Worm (Caenorhabditis elegans): ENCODE data around the gene nhr-106.
A peak's percentile ranks its signal among the peaks of the same experiment; 100 is the strongest.

Gene nhr-106

ce11 chrV:477664-478212 is 11.7 kb upstream of the nhr-106 start, which contains the start of gene nhr-55:
Gene nhr-55 (plus strand): TSS chrV:478162.
- TF ChIP-seq fos-1 (tag; optimal IDR thresholded peaks at IDR 0.05) (peak; percentile 93), lsy-2 (tag; optimal IDR thresholded peaks at IDR 0.05) (no peak), sma-9 (GFP tag; optimal IDR thresholded peaks at IDR 0.05) (peak; percentile 53), sma-9 (tag; optimal IDR thresholded peaks at IDR 0.05) (no peak), crh-2 (tag; optimal IDR thresholded peaks at IDR 0.05) (peak; percentile 44)

- TF ChIP-seq lin-39 (tag; optimal IDR thresholded peaks at IDR 0.05) (no peak), egl-27 (tag; optimal IDR thresholded peaks at IDR 0.05) (no peak), nhr-237 (tag; optimal IDR thresholded peaks at IDR 0.05) (no peak), R02D3.7 (tag; optimal IDR thresholded peaks at IDR 0.05) (no peak), crh-2 (tag; optimal IDR thresholded peaks at IDR 0.05) (no peak), zag-1 (tag; optimal IDR thresholded peaks at IDR 0.05) (no peak), elt-1 (tag; optimal IDR thresholded peaks at IDR 0.05) (no peak), snpc-4 (tag; optimal IDR thresholded peaks at IDR 0.05) (no peak), C34F6.9 (tag; optimal IDR thresholded peaks at IDR 0.05) (no peak)
Measured at ce11 chrV:479046-479445, 10.4 kb upstream of the nhr-106 start.

ce11 chrV:482860-483259 is 6.6 kb upstream of the nhr-106 start:
- TF ChIP-seq mdl-1 (tag; optimal IDR thresholded peaks at IDR 0.05): no peak
- TF ChIP-seq egl-27 (tag; optimal IDR thresholded peaks at IDR 0.05): no peak

ce11 chrV:483289-483795 is 6.1 kb upstream of the nhr-106 start, which contains the start of gene nhr-130:
Gene nhr-130 (minus strand): TSS chrV:483339.
- TF ChIP-seq fos-1 (tag; optimal IDR thresholded peaks at IDR 0.05): peak; percentile 62
- no peak for TF ChIP-seq alr-1 (tag; optimal IDR thresholded peaks at IDR 0.05)
- no peak for TF ChIP-seq unc-62 (GFP tag; optimal IDR thresholded peaks at IDR 0.05)
- peak; percentile 23 for TF ChIP-seq gmeb-1 (tag; optimal IDR thresholded peaks at IDR 0.05)
- peak; percentile 35 for TF ChIP-seq sma-9 (GFP tag; optimal IDR thresholded peaks at IDR 0.05)
- TF ChIP-seq sma-9 (tag; optimal IDR thresholded peaks at IDR 0.05): no peak

- TF ChIP-seq sma-3 (GFP tag; optimal IDR thresholded peaks at IDR 0.05) (peak; percentile 29), F13H6.1 (tag; optimal IDR thresholded peaks at IDR 0.05) (peak; percentile 20), nhr-129 (tag; optimal IDR thresholded peaks at IDR 0.05) (no peak), zag-1 (tag; optimal IDR thresholded peaks at IDR 0.05) (no peak), nhr-77 (tag; optimal IDR thresholded peaks at IDR 0.05) (no peak), aly-2 (tag; optimal IDR thresholded peaks at IDR 0.05) (no peak), nhr-23 (tag; optimal IDR thresholded peaks at IDR 0.05) (no peak), sma-9 (GFP tag; optimal IDR thresholded peaks at IDR 0.05) (peak; percentile 60), sma-9 (tag; optimal IDR thresholded peaks at IDR 0.05) (no peak)
Measured at ce11 chrV:484285-484890, 5.0 kb upstream of the nhr-106 start, which contains the start of gene nhr-212. Gene nhr-212 (plus strand): TSS chrV:484857.

- TF ChIP-seq lsy-2 (tag; optimal IDR thresholded peaks at IDR 0.05): no peak
Measured at ce11 chrV:486684-487083, 2.7 kb upstream of the nhr-106 start, which contains the start of gene nhr-211. Gene nhr-211 (plus strand): TSS chrV:486984.

- no peak for TF ChIP-seq gmeb-1 (tag; optimal IDR thresholded peaks at IDR 0.05)
- no peak for TF ChIP-seq elt-3 (tag; optimal IDR thresholded peaks at IDR 0.05)
Measured at ce11 chrV:487980-488379, 1.4 kb upstream of the nhr-106 start.

- TF ChIP-seq peb-1 (tag; optimal IDR thresholded peaks at IDR 0.05) (no peak), nhr-237 (tag; optimal IDR thresholded peaks at IDR 0.05) (no peak), mdl-1 (tag; optimal IDR thresholded peaks at IDR 0.05) (no peak), sem-4 (tag; optimal IDR thresholded peaks at IDR 0.05) (no peak), skn-1 (tag; optimal IDR thresholded peaks at IDR 0.05) (no peak), snpc-4 (tag; optimal IDR thresholded peaks at IDR 0.05) (no peak), aly-2 (tag; optimal IDR thresholded peaks at IDR 0.05) (no peak), lin-39 (tag; optimal IDR thresholded peaks at IDR 0.05) (no peak), unc-39 (tag; optimal IDR thresholded peaks at IDR 0.05) (no peak)
Measured at ce11 chrV:491432-491831, 2.0 kb downstream of the nhr-106 start, which contains the start of gene str-196. Gene str-196 (plus strand): TSS chrV:491732.
